Fruit fly (Drosophila melanogaster) whole organism: ENCODE data around the gene CG1571.

Experiments
- CG8478 ChIP-seq: fragments of >200 bp; optimal IDR thresholded peaks from 2 replicates; lab custom pipeline; 2018; ENCODE audit warnings: inconsistent platforms
- Dll ChIP-seq: fragments of >200 bp; optimal IDR thresholded peaks from 2 replicates; lab custom pipeline; 2017
- pan ChIP-seq: fragments of >200 bp; optimal IDR thresholded peaks from 2 replicates; lab custom pipeline; 2017

DNA sequence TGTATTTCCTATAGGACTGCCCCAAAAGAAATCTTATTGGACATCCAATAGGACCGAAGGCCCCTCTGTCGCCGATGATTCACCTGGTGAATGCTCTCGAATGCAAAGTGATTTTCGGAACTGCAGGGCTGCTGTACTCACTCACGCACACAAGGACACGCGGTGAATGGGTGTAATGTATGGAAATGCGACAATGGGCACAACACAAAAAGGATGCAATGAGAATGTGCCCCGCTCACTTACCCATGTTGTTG is 25.1 kb downstream of the CG1571 start:
- TF ChIP-seq CG8478 = no peak
- TF ChIP-seq pan = no peak
- TF ChIP-seq Dll (lab: Kevin White, UChicago) = no peak
